Fruit fly (Drosophila melanogaster) whole organism, embryonic: ENCODE measurements around the gene Paf-AHalpha.
A peak's percentile ranks its signal among the peaks of the same experiment; 100 is the strongest.

Experiments used
- CG10565 ChIP-seq: fragments of 200-800 bp; sonication (Bioruptor generic); optimal IDR thresholded peaks from 3 replicates; lab custom pipeline; 2016; ENCODE audit warnings: missing biosample characterization, mild to moderate bottlenecking, missing genetic modification characterization
- CG14667 ChIP-seq: fragments of 200-800 bp; sonication (Bioruptor generic); IDR thresholded peaks from 2 replicates; pipeline ENCODE4 v1.3.6; 2022; ENCODE audit warnings: missing biosample characterization, missing genetic modification characterization
- CG14710 ChIP-seq: fragments of 200-800 bp; sonication (Bioruptor generic); optimal IDR thresholded peaks from 3 replicates; lab custom pipeline; 2019; ENCODE audit warnings: missing biosample characterization, mild to moderate bottlenecking, missing genetic modification characterization, moderate library complexity
- CG14965 ChIP-seq: fragments of 200-800 bp; sonication (Bioruptor generic); optimal IDR thresholded peaks from 2 replicates; lab custom pipeline; 2016; ENCODE audit warnings: missing biosample characterization, missing genetic modification characterization, borderline replicate concordance
- CG15601 ChIP-seq: fragments of 200-800 bp; sonication (Bioruptor generic); optimal IDR thresholded peaks from 3 replicates; lab custom pipeline; 2019; ENCODE audit warnings: missing biosample characterization, mild to moderate bottlenecking, missing genetic modification characterization, moderate library complexity
- CG17829 ChIP-seq: fragments of 200-800 bp; optimal IDR thresholded peaks from 2 replicates; lab custom pipeline; 2019; ENCODE audit warnings: missing biosample characterization, mild to moderate bottlenecking, missing genetic modification characterization, moderate library complexity
- CG2129 ChIP-seq: fragments of 200-800 bp; sonication (Bioruptor generic); IDR thresholded peaks from 2 replicates; pipeline ENCODE4 v1.3.6; 2022; ENCODE audit warnings: missing biosample characterization, missing genetic modification characterization; ENCODE audit not compliant: partially characterized antibody
- CG30020 ChIP-seq: fragments of 200-800 bp; optimal IDR thresholded peaks from 2 replicates; lab custom pipeline; 2019; ENCODE audit warnings: missing biosample characterization, mild to moderate bottlenecking, missing genetic modification characterization, moderate library complexity
- CG3407 ChIP-seq: fragments of 200-800 bp; sonication (Bioruptor generic); optimal IDR thresholded peaks from 2 replicates; lab custom pipeline; 2018; ENCODE audit warnings: missing biosample characterization, mild to moderate bottlenecking, missing genetic modification characterization
- CG4282 ChIP-seq: fragments of 200-800 bp; sonication (Bioruptor generic); optimal IDR thresholded peaks from 2 replicates; lab custom pipeline; 2016; ENCODE audit warnings: missing biosample characterization, missing genetic modification characterization
- CG4820 ChIP-seq: fragments of 200-800 bp; sonication (Bioruptor generic); optimal IDR thresholded peaks from 3 replicates; lab custom pipeline; 2016; ENCODE audit warnings: missing biosample characterization, missing genetic modification characterization
- CG6683 ChIP-seq: fragments of 200-800 bp; sonication (Bioruptor generic); optimal IDR thresholded peaks from 2 replicates; lab custom pipeline; 2017; ENCODE audit warnings: missing biosample characterization, mild to moderate bottlenecking, missing genetic modification characterization, missing genetic modification reagents
- CG8359 ChIP-seq: fragments of 200-800 bp; sonication (Bioruptor generic); optimal IDR thresholded peaks from 2 replicates; lab custom pipeline; 2017; ENCODE audit warnings: missing biosample characterization, mild to moderate bottlenecking, missing genetic modification characterization, borderline replicate concordance
- CG9797 ChIP-seq: fragments of 200-800 bp; sonication (Bioruptor generic); optimal IDR thresholded peaks from 3 replicates; lab custom pipeline; 2018; ENCODE audit warnings: missing biosample characterization, mild to moderate bottlenecking, missing genetic modification characterization
- CG9817 ChIP-seq: fragments of 200-800 bp; sonication (Bioruptor generic); optimal IDR thresholded peaks from 2 replicates; lab custom pipeline; 2018; ENCODE audit warnings: missing biosample characterization, mild to moderate bottlenecking, missing genetic modification characterization, moderate library complexity
- CG9932 ChIP-seq: fragments of 200-800 bp; sonication (Bioruptor generic); IDR thresholded peaks from 2 replicates; pipeline ENCODE4 v1.3.6; 2022; ENCODE audit warnings: missing biosample characterization, missing genetic modification characterization
- Dp ChIP-seq: fragments of 200-800 bp; sonication (Bioruptor generic); optimal IDR thresholded peaks from 2 replicates; lab custom pipeline; 2018; ENCODE audit warnings: missing biosample characterization, mild to moderate bottlenecking, missing genetic modification characterization, moderate library complexity
- E2f2 ChIP-seq: fragments of 200-800 bp; sonication (Bioruptor generic); IDR thresholded peaks from 2 replicates; pipeline ENCODE4 v1.3.6; 2022; ENCODE audit warnings: missing biosample characterization, missing genetic modification characterization
- Gug ChIP-seq: fragments of 200-800 bp; sonication (Bioruptor generic); IDR thresholded peaks from 4 replicates; pipeline ENCODE4 v1.3.6; 2022; ENCODE audit warnings: missing biosample characterization, missing genetic modification characterization
- HmgZ ChIP-seq: fragments of 200-800 bp; sonication (Bioruptor generic); optimal IDR thresholded peaks from 2 replicates; lab custom pipeline; 2018; ENCODE audit warnings: missing biosample characterization, mild to moderate bottlenecking, missing genetic modification characterization
- MBD-R2 ChIP-seq: fragments of 200-800 bp; sonication (Bioruptor generic); IDR thresholded peaks from 2 replicates; pipeline ENCODE4 v1.3.6; 2022; ENCODE audit warnings: missing biosample characterization, missing genetic modification characterization
- Med ChIP-seq: fragments of 200-800 bp; sonication (Bioruptor generic); peaks from one replicate; lab custom pipeline; 2016; ENCODE audit warnings: missing biosample characterization, missing genetic modification characterization, mild to moderate bottlenecking, inconsistent platforms, moderate library complexity
- Opbp ChIP-seq: fragments of 200-800 bp; sonication (Bioruptor generic); IDR thresholded peaks from 3 replicates; pipeline ENCODE4 v1.3.6; 2022; ENCODE audit warnings: missing biosample characterization, missing genetic modification characterization; ENCODE audit not compliant: partially characterized antibody
- Xrp1 ChIP-seq: fragments of 200-800 bp; sonication (Bioruptor generic); IDR thresholded peaks from 2 replicates; pipeline ENCODE4 v1.3.6; 2022; ENCODE audit warnings: missing biosample characterization, missing genetic modification characterization
- btn ChIP-seq: fragments of 200-800 bp; sonication (Bioruptor generic); optimal IDR thresholded peaks from 2 replicates; lab custom pipeline; 2016; ENCODE audit warnings: missing biosample characterization, missing genetic modification characterization
- cwo ChIP-seq: fragments of 200-800 bp; sonication (Bioruptor generic); optimal IDR thresholded peaks from 3 replicates; lab custom pipeline; 2017; ENCODE audit warnings: missing biosample characterization, missing genetic modification characterization, mild to moderate bottlenecking, moderate library complexity, missing genetic modification reagents
- dm ChIP-seq: fragments of 200-800 bp; sonication (Bioruptor generic); optimal IDR thresholded peaks from 3 replicates; lab custom pipeline; 2016; ENCODE audit warnings: missing biosample characterization, missing genetic modification characterization
- emc ChIP-seq: fragments of 200-800 bp; sonication (Bioruptor generic); optimal IDR thresholded peaks from 2 replicates; lab custom pipeline; 2016; ENCODE audit warnings: missing biosample characterization, missing genetic modification characterization
- exex ChIP-seq: fragments of 200-800 bp; sonication (Bioruptor generic); optimal IDR thresholded peaks from 4 replicates; lab custom pipeline; 2018; ENCODE audit warnings: missing biosample characterization, mild to moderate bottlenecking, missing genetic modification characterization, moderate library complexity
- gce ChIP-seq: fragments of 200-800 bp; sonication (Bioruptor generic); IDR thresholded peaks from 3 replicates; pipeline ENCODE4 v1.3.6; 2022; ENCODE audit warnings: missing biosample characterization, missing genetic modification characterization
- gfzf ChIP-seq: fragments of 200-800 bp; sonication (Bioruptor generic); optimal IDR thresholded peaks from 2 replicates; lab custom pipeline; 2016; ENCODE audit warnings: missing biosample characterization, mild to moderate bottlenecking, missing genetic modification characterization, moderate library complexity
- grau ChIP-seq: fragments of 200-800 bp; optimal IDR thresholded peaks from 3 replicates; lab custom pipeline; 2019; ENCODE audit warnings: missing biosample characterization, mild to moderate bottlenecking, missing genetic modification characterization, moderate library complexity
- jing ChIP-seq: fragments of 200-800 bp; sonication (Bioruptor generic); optimal IDR thresholded peaks from 2 replicates; lab custom pipeline; 2018; ENCODE audit warnings: missing biosample characterization, mild to moderate bottlenecking, missing genetic modification characterization
- lov ChIP-seq, 2 experiments: fragments of 200-800 bp in 1 of 2; fragments of >200 bp in 1 of 2; sonication (Bioruptor generic) in 1 of 2; IDR thresholded peaks in 1 of 2; optimal IDR thresholded peaks in 1 of 2; 2 replicates in 1 of 2; 3 replicates in 1 of 2; pipeline versions ENCODE4 v1.3.6 to Lab custom; 2017 to 2022; ENCODE audit warnings: missing biosample characterization in 1 of 2, missing genetic modification characterization in 1 of 2
- pfk ChIP-seq: fragments of 200-800 bp; sonication (Bioruptor generic); optimal IDR thresholded peaks from 2 replicates; lab custom pipeline; 2018; ENCODE audit warnings: missing biosample characterization, mild to moderate bottlenecking, missing genetic modification characterization, moderate library complexity
- pzg ChIP-seq: fragments of 200-800 bp; sonication (Bioruptor generic); optimal IDR thresholded peaks from 3 replicates; lab custom pipeline; 2018; ENCODE audit warnings: missing biosample characterization, mild to moderate bottlenecking, missing genetic modification characterization, moderate library complexity
- sens-2 ChIP-seq: fragments of 200-800 bp; sonication (Bioruptor generic); IDR thresholded peaks from 2 replicates; pipeline ENCODE4 v1.3.6; 2022; ENCODE audit warnings: missing biosample characterization, missing genetic modification characterization
- stwl ChIP-seq: fragments of 200-800 bp; sonication (Bioruptor generic); optimal IDR thresholded peaks from 3 replicates; lab custom pipeline; 2018; ENCODE audit warnings: missing biosample characterization, mild to moderate bottlenecking, missing genetic modification characterization, moderate library complexity
- tgo ChIP-seq: fragments of 200-800 bp; sonication (Bioruptor generic); IDR thresholded peaks from 3 replicates; pipeline ENCODE4 v1.3.6; 2022; ENCODE audit warnings: missing biosample characterization, missing genetic modification characterization
- tio ChIP-seq: fragments of 200-800 bp; sonication (Bioruptor generic); optimal IDR thresholded peaks from 2 replicates; lab custom pipeline; 2017; ENCODE audit warnings: missing biosample characterization, missing genetic modification characterization, inconsistent platforms
- unc-4 ChIP-seq: fragments of 200-800 bp; sonication (Bioruptor generic); IDR thresholded peaks from 2 replicates; pipeline ENCODE4 v1.3.6; 2022; ENCODE audit warnings: missing biosample characterization, missing genetic modification characterization; ENCODE audit not compliant: partially characterized antibody
- zen ChIP-seq: fragments of 200-800 bp; sonication (Bioruptor generic); optimal IDR thresholded peaks from 3 replicates; lab custom pipeline; 2018; ENCODE audit warnings: missing biosample characterization, mild to moderate bottlenecking, missing genetic modification characterization, moderate library complexity

Paf-AHalpha gene

dm6 chrX:15778846-15779245, 6.5 kb downstream of the Paf-AHalpha start, which contains the start of gene CG43673 (continued):
- TF ChIP-seq CG9932 (GFP tag; lab: Robert Waterston, UW) (no peak), tio (GFP tag; lab: Kevin White, UChicago) (no peak), grau (tag; lab: Kevin White, UChicago) (no peak), CG15601 (tag; lab: Kevin White, UChicago) (no peak), dm (GFP tag; lab: Kevin White, UChicago) (no peak)

dm6 chrX:15772663-15773062, 12.7 kb downstream of the Paf-AHalpha start, which contains the start of gene CG43672:
Gene CG43672, plus strand, starts transcription at chrX:15772963.
- no peak for TF ChIP-seq CG3407
- TF ChIP-seq CG9817 (tag; lab: Kevin White, UChicago), result no peak
- no peak for TF ChIP-seq gfzf

- peak; percentile 93 for TF ChIP-seq pfk (GFP tag; lab: Kevin White, UChicago)
- TF ChIP-seq CG10565 (GFP tag; lab: Kevin White, UChicago), result no peak
- peak; percentile 56 for TF ChIP-seq CG9797 (GFP tag; lab: Kevin White, UChicago)
- peak; percentile 86 for TF ChIP-seq E2f2 (GFP tag; lab: Robert Waterston, UW)
- no peak for TF ChIP-seq CG4282 (GFP tag; lab: Kevin White, UChicago)
- peak; percentile 33 for TF ChIP-seq pzg
- TF ChIP-seq Dp (GFP tag; lab: Kevin White, UChicago), result peak; percentile 77
- peak; percentile 52 for TF ChIP-seq gfzf
- TF ChIP-seq CG30020 (tag; lab: Kevin White, UChicago), result peak; percentile 59
- TF ChIP-seq tgo (GFP tag; lab: Robert Waterston, UW), result no peak
- TF ChIP-seq, all 482 proteins: peak for 7
Measured at dm6 chrX:15769457-15769856, 15.9 kb downstream of the Paf-AHalpha start, which contains the start of gene CG33172. Gene CG33172, plus strand, starts transcription at chrX:15769664.

- peak; percentile 89 for TF ChIP-seq exex
- TF ChIP-seq Gug (GFP tag; lab: Robert Waterston, UW), result no peak
- TF ChIP-seq, all 482 proteins: peak for 1
Measured at dm6 chrX:15766395-15766866, 19.0 kb downstream of the Paf-AHalpha start, which contains the start of gene CG8952. Gene CG8952, minus strand, starts transcription at chrX:15766445.

dm6 chrX:15762723-15763122, 22.7 kb downstream of the Paf-AHalpha start, which contains the start of gene Polr3A:
Gene Polr3A, plus strand, starts transcription at chrX:15762956.
- TF ChIP-seq Opbp (peak; percentile 70), gce (GFP tag; lab: Robert Waterston, UW) (no peak), CG14667 (GFP tag; lab: Robert Waterston, UW) (no peak), HmgZ (tag; lab: Kevin White, UChicago) (peak; percentile 11), Med (GFP tag; lab: Kevin White, UChicago) (peak; percentile 18), CG14710 (peak; percentile 88), CG4820 (GFP tag; lab: Kevin White, UChicago) (no peak), CG14965 (GFP tag; lab: Kevin White, UChicago) (no peak), cwo (GFP tag; lab: Kevin White, UChicago) (no peak), CG6683 (no peak), sens-2 (no peak), stwl (peak; percentile 48), Xrp1 (GFP tag; lab: Robert Waterston, UW) (no peak), zen (peak; percentile 49), MBD-R2 (GFP tag; lab: Robert Waterston, UW) (peak; percentile 90), lov (optimal IDR thresholded peaks at IDR 0.05; lab: Kevin White, UChicago) (no peak), lov (GFP tag; IDR thresholded peaks at IDR 0.05; lab: Robert Waterston, UW) (no peak), CG17829 (tag; lab: Kevin White, UChicago) (no peak), Dp (GFP tag; lab: Kevin White, UChicago) (peak; percentile 65), E2f2 (GFP tag; lab: Robert Waterston, UW) (peak; percentile 78), jing (no peak), unc-4 (GFP tag; lab: Robert Waterston, UW) (peak; percentile 61; the same call in 1 of the 2 replicates), btn (GFP tag; lab: Kevin White, UChicago) (no peak), CG8359 (GFP tag; lab: Kevin White, UChicago) (no peak), CG2129 (GFP tag; lab: Robert Waterston, UW) (no peak), emc (GFP tag; lab: Kevin White, UChicago) (no peak)
